Worm (Caenorhabditis elegans) whole organism, L1 larva: Measurements from ENCODE around the gene C17H11.1.

Source experiments
- C16A3.4 ChIP-seq: fragments of 150-350 bp; optimal IDR thresholded peaks from 2 replicates; lab custom pipeline; 2014; ENCODE audit warnings: missing biosample characterization, missing genetic modification characterization
- Y116A8C.19 ChIP-seq: sonication (generic microtip); optimal IDR thresholded peaks from 2 replicates; lab custom pipeline; 2016; ENCODE audit warnings: missing compliant biosample characterization, missing genetic modification characterization, borderline replicate concordance
- aha-1 ChIP-seq: fragments of 150-350 bp; optimal IDR thresholded peaks from 2 replicates; lab custom pipeline; 2014; ENCODE audit warnings: missing biosample characterization, missing genetic modification characterization
- aly-2 ChIP-seq: fragments of 150-350 bp; optimal IDR thresholded peaks from 2 replicates; lab custom pipeline; 2014; ENCODE audit warnings: missing biosample characterization, missing genetic modification characterization
- ama-1 ChIP-seq: fragments of 150-350 bp; optimal IDR thresholded peaks from 2 replicates; lab custom pipeline; 2014
- ceh-63 ChIP-seq: fragments of 200-800 bp; sonication (Bioruptor generic); optimal IDR thresholded peaks from 2 replicates; lab custom pipeline; 2018; ENCODE audit warnings: mild to moderate bottlenecking, missing genetic modification characterization, missing compliant biosample characterization
- ceh-82 ChIP-seq, 3 experiments: fragments of 150-350 bp in 1 of 3; sonication (generic microtip) in 2 of 3; optimal IDR thresholded peaks; 2 replicates each; lab custom pipeline; 2014 to 2017; ENCODE audit warnings: missing biosample characterization in 3 of 3, missing genetic modification characterization in 3 of 3
- efl-1 ChIP-seq, 4 experiments: fragments of 150-350 bp; optimal IDR thresholded peaks in 3 of 4; peaks in 1 of 4; 1 replicate in 1 of 4; 2 replicates in 3 of 4; lab custom pipeline; 2014; ENCODE audit warnings: missing biosample characterization in 2 of 4, missing genetic modification characterization in 2 of 4, missing genetic modification reagents in 2 of 4
- efl-3 ChIP-seq: fragments of 200-800 bp; sonication (Bioruptor generic); optimal IDR thresholded peaks from 2 replicates; lab custom pipeline; 2018; ENCODE audit warnings: mild to moderate bottlenecking, missing genetic modification characterization, missing compliant biosample characterization
- egl-27 ChIP-seq, 2 experiments: fragments of 150-350 bp in 1 of 2; sonication (generic microtip); optimal IDR thresholded peaks; 3 replicates each; lab custom pipeline; 2017 to 2018; ENCODE audit warnings: missing biosample characterization in 2 of 2, missing genetic modification characterization in 2 of 2, missing genetic modification reagents in 2 of 2
- elt-2 ChIP-seq: sonication (generic microtip); optimal IDR thresholded peaks from 2 replicates; lab custom pipeline; 2016; ENCODE audit warnings: missing genetic modification characterization, mild to moderate bottlenecking, inconsistent platforms, missing compliant biosample characterization, missing genetic modification reagents
- fkh-10 ChIP-seq: sonication (generic microtip); optimal IDR thresholded peaks from 2 replicates; lab custom pipeline; 2017; ENCODE audit warnings: missing biosample characterization, missing genetic modification reagents, missing genetic modification characterization
- fkh-8 ChIP-seq: sonication (generic microtip); optimal IDR thresholded peaks from 2 replicates; lab custom pipeline; 2016; ENCODE audit warnings: mild to moderate bottlenecking, missing genetic modification characterization, missing compliant biosample characterization
- irx-1 ChIP-seq: sonication (generic microtip); optimal IDR thresholded peaks from 2 replicates; lab custom pipeline; 2016; ENCODE audit warnings: missing genetic modification characterization, missing compliant biosample characterization
- isw-1 ChIP-seq: fragments of 200-800 bp; sonication (Bioruptor generic); IDR thresholded peaks from 2 replicates; pipeline ENCODE4 v1.3.6; 2022; ENCODE audit warnings: missing genetic modification characterization, missing compliant biosample characterization
- jun-1 ChIP-seq: fragments of 150-350 bp; optimal IDR thresholded peaks from 2 replicates; lab custom pipeline; 2014; ENCODE audit warnings: missing biosample characterization, missing genetic modification reagents, missing genetic modification characterization
- lin-14 ChIP-seq: fragments of 200-800 bp; sonication (Bioruptor generic); optimal IDR thresholded peaks from 2 replicates; lab custom pipeline; 2018; ENCODE audit warnings: mild to moderate bottlenecking, missing genetic modification characterization, moderate library complexity, missing compliant biosample characterization
- lin-15B ChIP-seq: fragments of 150-350 bp; sonication (generic microtip); optimal IDR thresholded peaks from 3 replicates; lab custom pipeline; 2014; ENCODE audit warnings: missing biosample characterization, missing genetic modification characterization
- lin-39 ChIP-seq: fragments of 150-350 bp; optimal IDR thresholded peaks from 2 replicates; lab custom pipeline; 2014; ENCODE audit warnings: missing biosample characterization, missing genetic modification reagents, missing genetic modification characterization
- lsy-2 ChIP-seq, 2 experiments: fragments of 150-350 bp; optimal IDR thresholded peaks; 2 replicates each; lab custom pipeline; 2014; ENCODE audit warnings: missing biosample characterization in 2 of 2, missing genetic modification characterization in 2 of 2
- mdl-1 ChIP-seq, 2 experiments: fragments of 150-350 bp; optimal IDR thresholded peaks; 2 replicates each; lab custom pipeline; 2014 to 2017; ENCODE audit warnings: missing biosample characterization in 2 of 2, missing genetic modification characterization in 2 of 2, inconsistent platforms in 1 of 2
- mef-2 ChIP-seq: fragments of 150-350 bp; optimal IDR thresholded peaks from 2 replicates; lab custom pipeline; 2014; ENCODE audit warnings: missing biosample characterization, missing genetic modification characterization
- mep-1 ChIP-seq: fragments of 150-350 bp; optimal IDR thresholded peaks from 2 replicates; lab custom pipeline; 2014; ENCODE audit warnings: missing biosample characterization, missing genetic modification characterization
- nhr-11 ChIP-seq: fragments of 150-350 bp; optimal IDR thresholded peaks from 2 replicates; lab custom pipeline; 2014; ENCODE audit warnings: missing biosample characterization, missing genetic modification characterization
- nhr-12 ChIP-seq: sonication (generic microtip); optimal IDR thresholded peaks from 2 replicates; lab custom pipeline; 2017; ENCODE audit warnings: missing biosample characterization, missing genetic modification characterization
- nhr-19 ChIP-seq: fragments of 200-800 bp; sonication (Bioruptor generic); conservative IDR thresholded peaks from 2 replicates; pipeline ENCODE4 v1.3.6; 2022; ENCODE audit warnings: missing genetic modification characterization, missing compliant biosample characterization
- nhr-20 ChIP-seq: sonication (generic microtip); optimal IDR thresholded peaks from 2 replicates; lab custom pipeline; 2016; ENCODE audit warnings: mild to moderate bottlenecking, missing genetic modification characterization, missing compliant biosample characterization
- nhr-47 ChIP-seq: sonication (generic microtip); optimal IDR thresholded peaks from 2 replicates; lab custom pipeline; 2016; ENCODE audit warnings: mild to moderate bottlenecking, missing genetic modification characterization, moderate library complexity, missing compliant biosample characterization
- nhr-71 ChIP-seq: sonication (generic microtip); optimal IDR thresholded peaks from 2 replicates; lab custom pipeline; 2016; ENCODE audit warnings: mild to moderate bottlenecking, missing genetic modification characterization, moderate library complexity, missing compliant biosample characterization
- nhr-76 ChIP-seq: sonication (generic microtip); optimal IDR thresholded peaks from 2 replicates; lab custom pipeline; 2017; ENCODE audit warnings: missing biosample characterization, missing genetic modification characterization
- pax-3 ChIP-seq: fragments of 200-800 bp; sonication (Bioruptor generic); optimal IDR thresholded peaks from 2 replicates; lab custom pipeline; 2018; ENCODE audit warnings: mild to moderate bottlenecking, missing genetic modification characterization, moderate library complexity, missing compliant biosample characterization
- rnt-1 ChIP-seq: sonication (generic microtip); optimal IDR thresholded peaks from 2 replicates; lab custom pipeline; 2016; ENCODE audit warnings: mild to moderate bottlenecking, missing genetic modification characterization, moderate library complexity, missing compliant biosample characterization
- snpc-4 ChIP-seq: fragments of 150-350 bp; optimal IDR thresholded peaks from 2 replicates; lab custom pipeline; 2014; ENCODE audit warnings: missing biosample characterization, missing genetic modification characterization
- tbx-2 ChIP-seq: sonication (generic microtip); optimal IDR thresholded peaks from 2 replicates; lab custom pipeline; 2016; ENCODE audit warnings: missing genetic modification characterization, missing compliant biosample characterization
- unc-62 ChIP-seq: fragments of 150-350 bp; optimal IDR thresholded peaks from 2 replicates; lab custom pipeline; 2014; ENCODE audit warnings: missing biosample characterization, missing genetic modification reagents, missing genetic modification characterization
- unc-98 ChIP-seq: fragments of 200-800 bp; sonication (Bioruptor generic); IDR thresholded peaks from 2 replicates; pipeline ENCODE4 v1.3.6; 2022; ENCODE audit warnings: missing genetic modification characterization, missing compliant biosample characterization
- vab-15 ChIP-seq: sonication (generic microtip); optimal IDR thresholded peaks from 2 replicates; lab custom pipeline; 2017; ENCODE audit warnings: missing genotype, mild to moderate bottlenecking, missing genetic modification characterization, missing compliant biosample characterization
- xbp-1 ChIP-seq: sonication (generic microtip); optimal IDR thresholded peaks from 2 replicates; lab custom pipeline; 2016; ENCODE audit warnings: missing genetic modification characterization, missing compliant biosample characterization
- ztf-4 ChIP-seq: fragments of 150-350 bp; optimal IDR thresholded peaks from 2 replicates; lab custom pipeline; 2014; ENCODE audit warnings: missing biosample characterization, missing genetic modification characterization

Gene C17H11.1

DNA sequence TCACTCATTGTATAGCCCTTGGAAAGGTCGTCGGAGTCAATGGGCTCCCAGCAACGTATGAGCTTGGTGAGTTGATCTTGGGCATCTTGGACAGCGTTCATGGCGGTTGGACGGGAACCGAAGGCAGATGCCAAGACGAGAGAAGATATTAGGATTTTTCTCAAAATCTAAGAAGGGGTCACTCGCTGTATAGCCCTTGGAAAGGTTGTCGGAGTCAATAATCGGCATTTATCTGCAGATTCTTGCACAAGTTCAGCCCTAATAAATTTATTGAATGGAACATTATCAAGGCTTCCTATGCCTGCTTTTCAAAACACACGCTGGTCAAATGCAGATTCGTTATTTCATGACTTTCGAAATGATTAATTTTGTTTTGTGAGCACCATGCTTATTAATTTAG lies 35.9 kb upstream of the C17H11.1 start, which contains the start of gene C02B8.7:
Gene C02B8.7 (minus strand): TSS at position 101 of the 400 bp plus-strand sequence.
- no peak for TF ChIP-seq lin-14 (GFP tag; lab: Kevin White, UChicago)
- TF ChIP-seq vab-15 (tag; lab: Kevin White, UChicago) = no peak
- TF ChIP-seq nhr-19 = no peak
- TF ChIP-seq rnt-1 (tag; lab: Kevin White, UChicago) = no peak
- no peak for TF ChIP-seq Y116A8C.19 (tag; lab: Kevin White, UChicago)
- no peak for TF ChIP-seq jun-1 (tag; lab: Kevin White, UChicago)
- no peak for TF ChIP-seq tbx-2
- no peak for TF ChIP-seq fkh-8
- no peak for TF ChIP-seq efl-3 (GFP tag; lab: Kevin White, UChicago)
- no peak for TF ChIP-seq aha-1
- TF ChIP-seq nhr-47 (tag; lab: Kevin White, UChicago) = no peak
- TF ChIP-seq xbp-1 (tag; lab: Kevin White, UChicago) = no peak
- TF ChIP-seq nhr-11 (tag; lab: Kevin White, UChicago) = no peak
- TF ChIP-seq lin-39 (tag; lab: Kevin White, UChicago) = no peak
- no peak for TF ChIP-seq nhr-20 (tag; lab: Kevin White, UChicago)
- no peak for TF ChIP-seq ama-1
- no peak for TF ChIP-seq isw-1
- no peak for TF ChIP-seq mef-2 (tag; lab: Kevin White, UChicago)
- no peak for TF ChIP-seq elt-2 (tag; lab: Kevin White, UChicago)
- no peak for TF ChIP-seq ztf-4 (tag; lab: Kevin White, UChicago)
- TF ChIP-seq, all 84 proteins: peak for 0

DNA sequence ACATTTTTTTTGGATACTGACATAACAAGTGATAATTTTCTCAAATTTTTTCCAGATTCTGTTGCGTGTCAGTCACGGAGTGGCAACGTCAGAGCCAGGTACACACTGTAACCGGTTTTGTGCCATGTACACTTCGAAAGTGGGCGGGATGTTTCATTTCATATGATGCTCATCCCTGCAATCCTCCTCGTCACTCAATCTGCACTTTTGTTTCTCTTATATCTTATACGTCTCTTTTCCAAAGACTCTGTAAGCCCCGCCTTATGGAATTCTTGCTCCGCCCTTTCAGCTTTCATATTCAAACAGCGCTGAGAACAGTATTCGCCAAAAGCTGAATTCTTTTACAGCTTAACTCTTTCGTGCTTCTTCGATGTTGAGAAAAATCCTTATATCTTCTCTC lies 34.6 kb upstream of the C17H11.1 start, which contains the start of gene C02B8.3:
Gene C02B8.3 (plus strand): TSS at position 301 of the 400 bp plus-strand sequence.
- no peak for TF ChIP-seq unc-62
- TF ChIP-seq ceh-63 = no peak
- TF ChIP-seq snpc-4 = no peak
- TF ChIP-seq nhr-76 (tag; lab: Kevin White, UChicago) = no peak
- TF ChIP-seq nhr-12 (tag; lab: Kevin White, UChicago) = no peak

DNA sequence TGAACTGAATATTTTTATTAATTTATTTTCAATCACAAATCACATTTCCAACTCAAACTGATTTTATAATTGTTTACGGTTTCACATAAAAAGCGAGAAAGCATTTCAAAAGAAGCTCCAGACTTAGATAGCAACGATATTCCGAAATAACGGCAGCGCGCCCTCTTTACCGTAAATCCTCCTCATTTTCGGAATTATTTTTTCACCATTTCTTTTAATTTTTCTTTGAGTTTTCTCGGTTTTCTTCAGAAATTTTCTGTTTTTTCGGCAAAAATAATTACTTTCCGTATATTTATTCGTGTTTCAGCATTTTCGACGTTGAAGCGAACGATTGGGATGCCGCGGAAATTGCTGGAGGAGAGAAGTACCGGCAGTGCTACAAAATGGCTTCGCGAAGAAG lies 26.3 kb upstream of the C17H11.1 start, which contains the start of gene C02B8.1:
Gene C02B8.1 (plus strand): TSS at position 301 of the 400 bp plus-strand sequence.
- TF ChIP-seq irx-1 (tag; lab: Kevin White, UChicago) (no peak), fkh-10 (GFP tag; lab: Kevin White, UChicago) (no peak), C16A3.4 (tag; lab: Kevin White, UChicago) (no peak), efl-1 (optimal IDR thresholded peaks at IDR 0.05; lab: Kevin White, UChicago) (no peak), efl-1 (GFP tag; optimal IDR thresholded peaks at IDR 0.05 in 1 of 2; lab: Kevin White, UChicago) (peak in 1 of 2 experiments; percentile 6), aly-2 (tag; lab: Kevin White, UChicago) (no peak), egl-27 (tag; optimal IDR thresholded peaks at IDR 0.05; lab: Kevin White, UChicago) (no peak), nhr-71 (tag; lab: Kevin White, UChicago) (no peak), pax-3 (no peak)

ce11 chrX:8148993-8149392 lies 24.7 kb upstream of the C17H11.1 start:
- TF ChIP-seq egl-27 (tag; optimal IDR thresholded peaks at IDR 0.05; lab: Kevin White, UChicago) = no peak
- peak; percentile 8 for TF ChIP-seq mep-1 (tag; lab: Kevin White, UChicago)

- no peak for TF ChIP-seq nhr-20 (tag; lab: Kevin White, UChicago)
- no peak for TF ChIP-seq pax-3
- no peak for TF ChIP-seq unc-98 (GFP tag; lab: Robert Waterston, UW)
- TF ChIP-seq unc-62 = no peak
- TF ChIP-seq ztf-4 (tag; lab: Kevin White, UChicago) = no peak
- TF ChIP-seq lin-15B = no peak
- TF ChIP-seq efl-1 (optimal IDR thresholded peaks at IDR 0.05; lab: Kevin White, UChicago) = no peak
- TF ChIP-seq efl-1 (GFP tag; optimal IDR thresholded peaks at IDR 0.05 in 1 of 2; lab: Kevin White, UChicago) = no peak
- no peak for TF ChIP-seq fkh-8
- no peak for TF ChIP-seq mdl-1 (tag; optimal IDR thresholded peaks at IDR 0.05; lab: Kevin White, UChicago)
- no peak for TF ChIP-seq lsy-2 (tag; optimal IDR thresholded peaks at IDR 0.05; lab: Kevin White, UChicago)
- TF ChIP-seq ceh-82 (tag; optimal IDR thresholded peaks at IDR 0.05; lab: Kevin White, UChicago) = no peak
Measured at ce11 chrX:8150621-8151020, 23.1 kb upstream of the C17H11.1 start, which contains the start of gene F22F1.2. Gene F22F1.2, minus strand, starts transcription at chrX:8150721.
